Worm (Caenorhabditis elegans) whole organism, L3 larva: ENCODE measurements around the gene T28A8.6.
A peak's percentile ranks its signal among the peaks of the same experiment; 100 is the strongest.

Source experiments
- R02D3.7 ChIP-seq: fragments of 150-350 bp; optimal IDR thresholded peaks from 2 replicates; lab custom pipeline; 2014; ENCODE audit warnings: missing biosample characterization, missing genetic modification characterization
- ZK546.5 ChIP-seq: sonication (generic microtip); optimal IDR thresholded peaks from 2 replicates; lab custom pipeline; 2017; ENCODE audit warnings: missing biosample characterization, missing genetic modification characterization
- aly-2 ChIP-seq: fragments of 150-350 bp; optimal IDR thresholded peaks from 2 replicates; lab custom pipeline; 2014; ENCODE audit warnings: missing biosample characterization, missing genetic modification characterization
- ama-1 ChIP-seq: fragments of 150-350 bp; optimal IDR thresholded peaks from 2 replicates; lab custom pipeline; 2018
- ceh-16 ChIP-seq: sonication (generic microtip); optimal IDR thresholded peaks from 2 replicates; lab custom pipeline; 2017; ENCODE audit warnings: missing biosample characterization, missing genetic modification characterization
- ceh-28 ChIP-seq: fragments of 150-350 bp; optimal IDR thresholded peaks from 2 replicates; lab custom pipeline; 2014; ENCODE audit warnings: missing biosample characterization, missing genetic modification reagents, missing genetic modification characterization
- ceh-82 ChIP-seq: fragments of 150-350 bp; optimal IDR thresholded peaks from 2 replicates; lab custom pipeline; 2014; ENCODE audit warnings: missing biosample characterization, missing genetic modification characterization
- daf-12 ChIP-seq: fragments of 150-350 bp; optimal IDR thresholded peaks from 2 replicates; lab custom pipeline; 2014; ENCODE audit warnings: missing biosample characterization, missing genetic modification reagents, missing genetic modification characterization
- egl-27 ChIP-seq: sonication (generic microtip); optimal IDR thresholded peaks from 4 replicates; lab custom pipeline; 2017; ENCODE audit warnings: missing biosample characterization, missing genetic modification reagents, missing genetic modification characterization
- egl-5 ChIP-seq: fragments of 150-350 bp; optimal IDR thresholded peaks from 2 replicates; lab custom pipeline; 2017; ENCODE audit warnings: missing biosample characterization, missing genetic modification reagents, missing genetic modification characterization, inconsistent platforms
- elt-1 ChIP-seq: fragments of 150-350 bp; optimal IDR thresholded peaks from 2 replicates; lab custom pipeline; 2014; ENCODE audit warnings: missing biosample characterization, missing genetic modification characterization
- elt-2 ChIP-seq: sonication (generic microtip); optimal IDR thresholded peaks from 2 replicates; lab custom pipeline; 2016; ENCODE audit warnings: missing genetic modification reagents, mild to moderate bottlenecking, missing genetic modification characterization, missing compliant biosample characterization
- eor-1 ChIP-seq, 2 experiments: fragments of 150-350 bp; optimal IDR thresholded peaks; 2 replicates each; lab custom pipeline; 2014 to 2018; ENCODE audit warnings: missing biosample characterization in 2 of 2, missing genetic modification characterization in 2 of 2
- fkh-10 ChIP-seq: sonication (generic microtip); optimal IDR thresholded peaks from 2 replicates; lab custom pipeline; 2017; ENCODE audit warnings: missing biosample characterization, missing genetic modification reagents, missing genetic modification characterization
- fkh-2 ChIP-seq: fragments of 150-350 bp; optimal IDR thresholded peaks from 2 replicates; lab custom pipeline; 2014; ENCODE audit warnings: missing biosample characterization, missing genetic modification reagents, missing genetic modification characterization
- fos-1 ChIP-seq: fragments of 150-350 bp; optimal IDR thresholded peaks from 2 replicates; lab custom pipeline; 2014; ENCODE audit warnings: missing biosample characterization, missing genetic modification characterization
- hmg-11 ChIP-seq: sonication (generic microtip); optimal IDR thresholded peaks from 2 replicates; lab custom pipeline; 2016; ENCODE audit warnings: missing genetic modification characterization, missing compliant biosample characterization
- jun-1 ChIP-seq: fragments of 150-350 bp; optimal IDR thresholded peaks from 2 replicates; lab custom pipeline; 2014; ENCODE audit warnings: missing biosample characterization, missing genetic modification reagents, missing genetic modification characterization
- lin-15B ChIP-seq: fragments of 150-350 bp; optimal IDR thresholded peaks from 2 replicates; lab custom pipeline; 2014; ENCODE audit warnings: missing biosample characterization, missing genetic modification characterization
- lin-39 ChIP-seq: fragments of 150-350 bp; optimal IDR thresholded peaks from 2 replicates; lab custom pipeline; 2018; ENCODE audit warnings: missing biosample characterization, missing genetic modification reagents, missing genetic modification characterization
- lsy-12 ChIP-seq: sonication (generic microtip); optimal IDR thresholded peaks from 2 replicates; lab custom pipeline; 2016; ENCODE audit warnings: mild to moderate bottlenecking, missing genetic modification characterization, missing compliant biosample characterization
- mdl-1 ChIP-seq: fragments of 150-350 bp; optimal IDR thresholded peaks from 2 replicates; lab custom pipeline; 2014; ENCODE audit warnings: missing biosample characterization, missing genetic modification characterization
- mml-1 ChIP-seq: fragments of 150-350 bp; sonication (generic microtip); optimal IDR thresholded peaks from 3 replicates; lab custom pipeline; 2014; ENCODE audit warnings: missing biosample characterization, missing genetic modification characterization
- nfya-1 ChIP-seq: sonication (generic microtip); optimal IDR thresholded peaks from 2 replicates; lab custom pipeline; 2017; ENCODE audit warnings: missing genetic modification characterization, mild to moderate bottlenecking, missing compliant biosample characterization, antibody characterized with exemption, moderate library complexity; ENCODE audit not compliant: insufficient read depth
- nhr-11 ChIP-seq: fragments of 150-350 bp; optimal IDR thresholded peaks from 2 replicates; lab custom pipeline; 2014; ENCODE audit warnings: missing biosample characterization, missing genetic modification characterization
- nhr-12 ChIP-seq: fragments of 150-350 bp; optimal IDR thresholded peaks from 2 replicates; lab custom pipeline; 2014; ENCODE audit warnings: missing biosample characterization, missing genetic modification characterization
- nhr-23 ChIP-seq: fragments of 150-350 bp; optimal IDR thresholded peaks from 2 replicates; lab custom pipeline; 2014; ENCODE audit warnings: missing biosample characterization, missing genetic modification reagents, missing genetic modification characterization
- nhr-237 ChIP-seq: fragments of 150-350 bp; optimal IDR thresholded peaks from 2 replicates; lab custom pipeline; 2014; ENCODE audit warnings: missing biosample characterization, missing genetic modification characterization
- nhr-25 ChIP-seq: sonication (generic microtip); optimal IDR thresholded peaks from 2 replicates; lab custom pipeline; 2017; ENCODE audit warnings: missing biosample characterization, missing genetic modification characterization
- nhr-28 ChIP-seq: fragments of 150-350 bp; optimal IDR thresholded peaks from 2 replicates; lab custom pipeline; 2014; ENCODE audit warnings: missing biosample characterization, missing genetic modification characterization
- nhr-43 ChIP-seq: sonication (generic microtip); optimal IDR thresholded peaks from 2 replicates; lab custom pipeline; 2016; ENCODE audit warnings: mild to moderate bottlenecking, missing genetic modification characterization, missing compliant biosample characterization; ENCODE audit not compliant: poor library complexity, severe bottlenecking
- nhr-67 ChIP-seq: fragments of 150-350 bp; optimal IDR thresholded peaks from 2 replicates; lab custom pipeline; 2014; ENCODE audit warnings: missing biosample characterization, missing genetic modification characterization
- nhr-76 ChIP-seq: fragments of 150-350 bp; sonication (generic microtip); optimal IDR thresholded peaks from 5 replicates; lab custom pipeline; 2014; ENCODE audit warnings: missing biosample characterization, missing genetic modification characterization
- nhr-77 ChIP-seq: fragments of 150-350 bp; optimal IDR thresholded peaks from 2 replicates; lab custom pipeline; 2014; ENCODE audit warnings: missing biosample characterization, missing genetic modification characterization
- pha-4 ChIP-seq: fragments of 150-350 bp; optimal IDR thresholded peaks from 2 replicates; lab custom pipeline; 2014; ENCODE audit warnings: missing biosample characterization, missing genetic modification reagents, missing genetic modification characterization
- pqm-1 ChIP-seq: fragments of 150-350 bp; optimal IDR thresholded peaks from 2 replicates; lab custom pipeline; 2017; ENCODE audit warnings: missing biosample characterization, missing genetic modification characterization, inconsistent platforms
- sea-2 ChIP-seq: fragments of 150-350 bp; sonication (generic microtip); optimal IDR thresholded peaks from 4 replicates; lab custom pipeline; 2014; ENCODE audit warnings: missing biosample characterization, missing genetic modification reagents, missing genetic modification characterization
- skn-1 ChIP-seq: fragments of 150-350 bp; optimal IDR thresholded peaks from 2 replicates; lab custom pipeline; 2014; ENCODE audit warnings: missing biosample characterization, missing genetic modification characterization
- snpc-4 ChIP-seq: fragments of 150-350 bp; optimal IDR thresholded peaks from 2 replicates; lab custom pipeline; 2014; ENCODE audit warnings: missing biosample characterization, missing genetic modification characterization
- tbx-2 ChIP-seq: sonication (generic microtip); optimal IDR thresholded peaks from 2 replicates; lab custom pipeline; 2016; ENCODE audit warnings: mild to moderate bottlenecking, missing genetic modification characterization, missing compliant biosample characterization
- unc-39 ChIP-seq: sonication (generic microtip); optimal IDR thresholded peaks from 4 replicates; lab custom pipeline; 2017; ENCODE audit warnings: missing biosample characterization, missing genetic modification characterization
- unc-62 ChIP-seq: fragments of 150-350 bp; sonication (generic microtip); optimal IDR thresholded peaks from 4 replicates; lab custom pipeline; 2014; ENCODE audit warnings: missing biosample characterization, missing genetic modification reagents, missing genetic modification characterization
- zag-1 ChIP-seq: fragments of 150-350 bp; optimal IDR thresholded peaks from 2 replicates; lab custom pipeline; 2014; ENCODE audit warnings: missing biosample characterization, missing genetic modification characterization
- ztf-11 ChIP-seq: fragments of 150-350 bp; optimal IDR thresholded peaks from 2 replicates; lab custom pipeline; 2014; ENCODE audit warnings: missing biosample characterization, missing genetic modification characterization
- ztf-4 ChIP-seq: fragments of 150-350 bp; optimal IDR thresholded peaks from 2 replicates; lab custom pipeline; 2014; ENCODE audit warnings: missing biosample characterization, missing genetic modification characterization

Gene T28A8.6

ce11 chrIII:13461535-13461934 lies 37.5 kb upstream of the T28A8.6 start:
- TF ChIP-seq R02D3.7 (tag; lab: Kevin White, UChicago) (no peak), ceh-16 (no peak), nhr-76 (tag; lab: Kevin White, UChicago) (no peak), tbx-2 (tag; lab: Kevin White, UChicago) (no peak), nhr-23 (tag; lab: Kevin White, UChicago) (no peak), nhr-25 (tag; lab: Kevin White, UChicago) (no peak), nhr-67 (tag; lab: Kevin White, UChicago) (no peak), ceh-82 (tag; lab: Kevin White, UChicago) (no peak), mdl-1 (tag; lab: Kevin White, UChicago) (no peak), lin-39 (tag; lab: Kevin White, UChicago) (no peak)

ce11 chrIII:13462138-13462634 lies 36.8 kb upstream of the T28A8.6 start, which contains the start of the genes abcf-2 and T27E9.2:
TSS of gene abcf-2 (minus strand) at chrIII:13462238.
TSS of gene T27E9.2 (minus strand) at chrIII:13462584.
- TF ChIP-seq eor-1 (tag; optimal IDR thresholded peaks at IDR 0.05; lab: Kevin White, UChicago) (no peak), R02D3.7 (tag; lab: Kevin White, UChicago) (no peak), nhr-11 (tag; lab: Kevin White, UChicago) (no peak), nhr-67 (tag; lab: Kevin White, UChicago) (no peak), nhr-77 (tag; lab: Kevin White, UChicago) (no peak), fos-1 (no peak), skn-1 (tag; lab: Kevin White, UChicago) (no peak), ztf-11 (no peak)

ce11 chrIII:13462965-13463783 lies 35.8 kb upstream of the T28A8.6 start, which contains the start of gene ant-1.1:
TSS of gene ant-1.1 (plus strand) at chrIII:13463163.
- TF ChIP-seq aly-2 (tag; lab: Kevin White, UChicago) (peak; percentile 31), egl-5 (no peak), jun-1 (peak; percentile 90), nhr-28 (tag; lab: Kevin White, UChicago) (no peak), ZK546.5 (tag; lab: Kevin White, UChicago) (peak; percentile 93), ceh-28 (tag; lab: Kevin White, UChicago) (peak; percentile 92), snpc-4 (peak; percentile 65), lin-15B (peak; percentile 98), fkh-10 (GFP tag; lab: Kevin White, UChicago) (peak; percentile 5), lin-39 (tag; lab: Kevin White, UChicago) (peak; percentile 98), nhr-67 (tag; lab: Kevin White, UChicago) (no peak), eor-1 (tag; optimal IDR thresholded peaks at IDR 0.05; lab: Kevin White, UChicago) (no peak), mdl-1 (tag; lab: Kevin White, UChicago) (no peak), daf-12 (tag; lab: Kevin White, UChicago) (no peak), nhr-11 (tag; lab: Kevin White, UChicago) (peak; percentile 59), ama-1 (lab: Kevin White, UChicago) (peak; percentile 93), unc-62 (peak; percentile 41), pqm-1 (peak; percentile 57), mml-1 (tag; lab: Kevin White, UChicago) (no peak), nhr-12 (tag; lab: Kevin White, UChicago) (no peak), elt-2 (tag; lab: Kevin White, UChicago) (peak; percentile 80), nfya-1 (tag; lab: Kevin White, UChicago) (peak; percentile 98), lsy-12 (tag; lab: Kevin White, UChicago) (peak; percentile 96), nhr-25 (tag; lab: Kevin White, UChicago) (peak; percentile 98), ceh-82 (tag; lab: Kevin White, UChicago) (peak; percentile 85), nhr-237 (tag; lab: Kevin White, UChicago) (no peak), fkh-2 (tag; lab: Kevin White, UChicago) (no peak), fos-1 (peak; percentile 65), tbx-2 (tag; lab: Kevin White, UChicago) (peak; percentile 62), nhr-77 (tag; lab: Kevin White, UChicago) (peak; percentile 20), elt-1 (tag; lab: Kevin White, UChicago) (peak; percentile 63), zag-1 (no peak), pha-4 (tag; lab: Kevin White, UChicago) (peak; percentile 87), nhr-76 (tag; lab: Kevin White, UChicago) (no peak), ceh-16 (peak; percentile 33), skn-1 (tag; lab: Kevin White, UChicago) (peak; percentile 87), egl-27 (tag; lab: Kevin White, UChicago) (peak; percentile 78), sea-2 (GFP tag; lab: Kevin White, UChicago) (no peak), hmg-11 (peak; percentile 71), ztf-11 (no peak), nhr-43 (tag; lab: Kevin White, UChicago) (peak; percentile 93), R02D3.7 (tag; lab: Kevin White, UChicago) (peak; percentile 84), unc-39 (tag; lab: Kevin White, UChicago) (no peak), ztf-4 (tag; lab: Kevin White, UChicago) (peak; percentile 32)
